Fruit fly (Drosophila melanogaster) whole organism, embryonic: ENCODE measurements around the gene CG5910.

Source experiments
- Ada2b ChIP-seq: fragments of 200-800 bp; sonication (Bioruptor generic); IDR thresholded peaks from 2 replicates; pipeline ENCODE4 v1.3.6; 2022; ENCODE audit warnings: missing biosample characterization, missing genetic modification characterization
- Atf6 ChIP-seq: fragments of 200-800 bp; sonication (Bioruptor generic); IDR thresholded peaks from 2 replicates; pipeline ENCODE4 v1.3.6; 2022; ENCODE audit warnings: missing biosample characterization, missing genetic modification characterization
- Bgb ChIP-seq: fragments of 200-800 bp; sonication (Bioruptor generic); IDR thresholded peaks from 2 replicates; pipeline ENCODE4 v1.3.6; 2022; ENCODE audit warnings: missing biosample characterization, missing genetic modification characterization; ENCODE audit not compliant: partially characterized antibody
- CG10321 ChIP-seq: fragments of 200-800 bp; sonication (Bioruptor generic); IDR thresholded peaks from 2 replicates; pipeline ENCODE4 v1.3.6; 2022; ENCODE audit warnings: missing biosample characterization, missing genetic modification characterization
- CG11247 ChIP-seq: fragments of 200-800 bp; sonication (Bioruptor generic); IDR thresholded peaks from 2 replicates; pipeline ENCODE4 v1.3.6; 2022; ENCODE audit warnings: missing biosample characterization, missing genetic modification characterization
- CG11723 ChIP-seq: fragments of 200-800 bp; sonication (Bioruptor generic); optimal IDR thresholded peaks from 2 replicates; lab custom pipeline; 2017; ENCODE audit warnings: missing biosample characterization, mild to moderate bottlenecking, missing genetic modification characterization
- CG1233 ChIP-seq: fragments of 200-800 bp; sonication (Bioruptor generic); optimal IDR thresholded peaks from 4 replicates; lab custom pipeline; 2018; ENCODE audit warnings: missing biosample characterization, mild to moderate bottlenecking, missing genetic modification characterization
- CG12659 ChIP-seq: fragments of 200-800 bp; sonication (Bioruptor generic); optimal IDR thresholded peaks from 3 replicates; lab custom pipeline; 2017; ENCODE audit warnings: mild to moderate bottlenecking, missing biosample characterization, missing genetic modification reagents, missing genetic modification characterization
- CG12769 ChIP-seq: fragments of 200-800 bp; sonication (Bioruptor generic); optimal IDR thresholded peaks from 2 replicates; lab custom pipeline; 2019; ENCODE audit warnings: missing biosample characterization, mild to moderate bottlenecking, missing genetic modification characterization, moderate library complexity
- CG14710 ChIP-seq: fragments of 200-800 bp; sonication (Bioruptor generic); optimal IDR thresholded peaks from 3 replicates; lab custom pipeline; 2019; ENCODE audit warnings: missing biosample characterization, mild to moderate bottlenecking, missing genetic modification characterization, moderate library complexity
- CG16815 ChIP-seq: fragments of 200-800 bp; sonication (Bioruptor generic); optimal IDR thresholded peaks from 3 replicates; lab custom pipeline; 2017; ENCODE audit warnings: missing biosample characterization, mild to moderate bottlenecking, missing genetic modification characterization
- CG17361 ChIP-seq: fragments of 200-800 bp; sonication (Bioruptor generic); IDR thresholded peaks from 3 replicates; pipeline ENCODE4 v1.3.6; 2022; ENCODE audit warnings: missing biosample characterization, missing genetic modification characterization
- CG1832 ChIP-seq: fragments of 200-800 bp; sonication (Bioruptor generic); optimal IDR thresholded peaks from 2 replicates; lab custom pipeline; 2017; ENCODE audit warnings: missing biosample characterization, mild to moderate bottlenecking, missing genetic modification characterization, inconsistent platforms
- CG2712 ChIP-seq: fragments of 200-800 bp; optimal IDR thresholded peaks from 3 replicates; lab custom pipeline; 2019; ENCODE audit warnings: missing biosample characterization, mild to moderate bottlenecking, missing genetic modification characterization, moderate library complexity
- CG3065 ChIP-seq: fragments of 200-800 bp; sonication (Bioruptor generic); optimal IDR thresholded peaks from 2 replicates; lab custom pipeline; 2016; ENCODE audit warnings: missing biosample characterization, missing genetic modification characterization
- CG43689 ChIP-seq: fragments of 200-800 bp; sonication (Bioruptor generic); IDR thresholded peaks from 2 replicates; pipeline ENCODE4 v1.3.6; 2022; ENCODE audit warnings: missing biosample characterization, missing genetic modification characterization
- CG4424 ChIP-seq: fragments of 200-800 bp; sonication (Bioruptor generic); optimal IDR thresholded peaks from 3 replicates; lab custom pipeline; 2016; ENCODE audit warnings: missing biosample characterization, missing genetic modification characterization
- CG4707 ChIP-seq: fragments of 200-800 bp; sonication (Bioruptor generic); optimal IDR thresholded peaks from 2 replicates; lab custom pipeline; 2018; ENCODE audit warnings: missing biosample characterization, mild to moderate bottlenecking, missing genetic modification characterization, moderate library complexity
- CG6272 ChIP-seq: fragments of 200-800 bp; sonication (Bioruptor generic); IDR thresholded peaks from 2 replicates; pipeline ENCODE4 v1.3.6; 2022; ENCODE audit warnings: missing biosample characterization, missing genetic modification characterization
- CTCF ChIP-seq: fragments of 200-800 bp; sonication (Bioruptor generic); optimal IDR thresholded peaks from 2 replicates; lab custom pipeline; 2017; ENCODE audit warnings: missing biosample characterization, mild to moderate bottlenecking, missing genetic modification characterization, moderate library complexity
- Chrac-16 ChIP-seq: fragments of 200-800 bp; sonication (Bioruptor generic); optimal IDR thresholded peaks from 3 replicates; lab custom pipeline; 2016; ENCODE audit warnings: missing biosample characterization, missing genetic modification characterization
- CoRest ChIP-seq: fragments of 200-800 bp; sonication (Bioruptor generic); optimal IDR thresholded peaks from 3 replicates; lab custom pipeline; 2018; ENCODE audit warnings: missing biosample characterization, mild to moderate bottlenecking, missing genetic modification characterization, moderate library complexity
- Elba2 ChIP-seq: fragments of 200-800 bp; sonication (Bioruptor generic); optimal IDR thresholded peaks from 3 replicates; lab custom pipeline; 2016; ENCODE audit warnings: missing biosample characterization, missing genetic modification characterization
- MBD-R2 ChIP-seq: fragments of 200-800 bp; sonication (Bioruptor generic); IDR thresholded peaks from 2 replicates; pipeline ENCODE4 v1.3.6; 2022; ENCODE audit warnings: missing biosample characterization, missing genetic modification characterization
- Myb ChIP-seq: fragments of 200-800 bp; sonication (Bioruptor generic); optimal IDR thresholded peaks from 2 replicates; lab custom pipeline; 2016; ENCODE audit warnings: missing biosample characterization, missing genetic modification characterization
- Nf-YA ChIP-seq: fragments of 200-800 bp; sonication (Bioruptor generic); IDR thresholded peaks from 2 replicates; pipeline ENCODE4 v1.3.6; 2022; ENCODE audit warnings: missing biosample characterization, missing genetic modification characterization
- Oaz ChIP-seq: fragments of 200-800 bp; sonication (Bioruptor generic); IDR thresholded peaks from 2 replicates; pipeline ENCODE4 v1.3.6; 2022; ENCODE audit warnings: missing biosample characterization, missing genetic modification characterization
- Opbp ChIP-seq: fragments of 200-800 bp; sonication (Bioruptor generic); IDR thresholded peaks from 3 replicates; pipeline ENCODE4 v1.3.6; 2022; ENCODE audit warnings: missing biosample characterization, missing genetic modification characterization; ENCODE audit not compliant: partially characterized antibody
- Sox100B ChIP-seq: fragments of 200-800 bp; sonication (Bioruptor generic); optimal IDR thresholded peaks from 3 replicates; lab custom pipeline; 2018; ENCODE audit warnings: missing biosample characterization, mild to moderate bottlenecking, missing genetic modification characterization
- YL-1 ChIP-seq: fragments of 200-800 bp; sonication (Bioruptor generic); optimal IDR thresholded peaks from 3 replicates; lab custom pipeline; 2017; ENCODE audit warnings: missing biosample characterization, mild to moderate bottlenecking, missing genetic modification characterization
- aop ChIP-seq: fragments of 200-800 bp; sonication (Bioruptor generic); IDR thresholded peaks from 2 replicates; pipeline ENCODE4 v1.3.6; 2022; ENCODE audit warnings: missing biosample characterization, missing genetic modification characterization
- cato ChIP-seq: fragments of 200-800 bp; sonication (Bioruptor generic); optimal IDR thresholded peaks from 2 replicates; lab custom pipeline; 2016; ENCODE audit warnings: missing biosample characterization, missing genetic modification characterization, borderline replicate concordance
- crc ChIP-seq: fragments of 200-800 bp; sonication (Bioruptor generic); optimal IDR thresholded peaks from 2 replicates; lab custom pipeline; 2016; ENCODE audit warnings: missing biosample characterization, missing genetic modification characterization
- cwo ChIP-seq: fragments of 200-800 bp; sonication (Bioruptor generic); optimal IDR thresholded peaks from 3 replicates; lab custom pipeline; 2017; ENCODE audit warnings: missing biosample characterization, missing genetic modification characterization, mild to moderate bottlenecking, moderate library complexity, missing genetic modification reagents
- ewg ChIP-seq: fragments of 200-800 bp; sonication (Bioruptor generic); optimal IDR thresholded peaks from 3 replicates; lab custom pipeline; 2017; ENCODE audit warnings: mild to moderate bottlenecking, missing biosample characterization, missing genetic modification reagents, missing genetic modification characterization
- fd64A ChIP-seq: fragments of 200-800 bp; sonication (Bioruptor generic); optimal IDR thresholded peaks from 3 replicates; lab custom pipeline; 2018; ENCODE audit warnings: missing biosample characterization, mild to moderate bottlenecking, missing genetic modification characterization
- ftz-f1 ChIP-seq: fragments of 200-800 bp; sonication (Bioruptor generic); optimal IDR thresholded peaks from 2 replicates; lab custom pipeline; 2016; ENCODE audit warnings: missing biosample characterization, missing genetic modification characterization
- fu2 ChIP-seq: fragments of 200-800 bp; sonication (Bioruptor generic); optimal IDR thresholded peaks from 2 replicates; lab custom pipeline; 2016; ENCODE audit warnings: missing biosample characterization, missing genetic modification characterization
- grau ChIP-seq: fragments of 200-800 bp; optimal IDR thresholded peaks from 3 replicates; lab custom pipeline; 2019; ENCODE audit warnings: missing biosample characterization, mild to moderate bottlenecking, missing genetic modification characterization, moderate library complexity
- gsb-n ChIP-seq: fragments of 200-800 bp; sonication (Bioruptor generic); optimal IDR thresholded peaks from 3 replicates; lab custom pipeline; 2018; ENCODE audit warnings: missing biosample characterization, mild to moderate bottlenecking, missing genetic modification characterization
- lov ChIP-seq, 2 experiments: fragments of 200-800 bp in 1 of 2; fragments of >200 bp in 1 of 2; sonication (Bioruptor generic) in 1 of 2; IDR thresholded peaks in 1 of 2; optimal IDR thresholded peaks in 1 of 2; 2 replicates in 1 of 2; 3 replicates in 1 of 2; pipeline versions ENCODE4 v1.3.6 to Lab custom; 2017 to 2022; ENCODE audit warnings: missing biosample characterization in 1 of 2, missing genetic modification characterization in 1 of 2
- ranshi ChIP-seq: fragments of 200-800 bp; sonication (Bioruptor generic); IDR thresholded peaks from 2 replicates; pipeline ENCODE4 v1.3.6; 2022; ENCODE audit warnings: missing biosample characterization, missing genetic modification characterization
- schlank ChIP-seq: fragments of 200-800 bp; sonication (Bioruptor generic); optimal IDR thresholded peaks from 2 replicates; lab custom pipeline; 2018; ENCODE audit warnings: missing biosample characterization, mild to moderate bottlenecking, missing genetic modification characterization
- sd ChIP-seq: fragments of 200-800 bp; sonication (Bioruptor generic); optimal IDR thresholded peaks from 3 replicates; lab custom pipeline; 2018; ENCODE audit warnings: missing biosample characterization, mild to moderate bottlenecking, missing genetic modification characterization, moderate library complexity
- slou ChIP-seq: fragments of 200-800 bp; sonication (Bioruptor generic); optimal IDR thresholded peaks from 3 replicates; lab custom pipeline; 2016; ENCODE audit warnings: missing biosample characterization, missing genetic modification characterization
- sqz ChIP-seq: fragments of 200-800 bp; sonication (Bioruptor generic); optimal IDR thresholded peaks from 3 replicates; lab custom pipeline; 2018; ENCODE audit warnings: missing biosample characterization, mild to moderate bottlenecking, missing genetic modification characterization
- unpg ChIP-seq: fragments of 200-800 bp; sonication (Bioruptor generic); optimal IDR thresholded peaks from 3 replicates; lab custom pipeline; 2018; ENCODE audit warnings: missing biosample characterization, mild to moderate bottlenecking, missing genetic modification characterization, moderate library complexity
- wdn ChIP-seq: fragments of 200-800 bp; sonication (Bioruptor generic); IDR thresholded peaks from 2 replicates; pipeline ENCODE4 v1.3.6; 2022; ENCODE audit warnings: missing biosample characterization, missing genetic modification characterization
- wek ChIP-seq: fragments of 200-800 bp; sonication (Bioruptor generic); optimal IDR thresholded peaks from 3 replicates; lab custom pipeline; 2018; ENCODE audit warnings: missing biosample characterization, mild to moderate bottlenecking, missing genetic modification characterization, moderate library complexity

Gene CG5910

DNA sequence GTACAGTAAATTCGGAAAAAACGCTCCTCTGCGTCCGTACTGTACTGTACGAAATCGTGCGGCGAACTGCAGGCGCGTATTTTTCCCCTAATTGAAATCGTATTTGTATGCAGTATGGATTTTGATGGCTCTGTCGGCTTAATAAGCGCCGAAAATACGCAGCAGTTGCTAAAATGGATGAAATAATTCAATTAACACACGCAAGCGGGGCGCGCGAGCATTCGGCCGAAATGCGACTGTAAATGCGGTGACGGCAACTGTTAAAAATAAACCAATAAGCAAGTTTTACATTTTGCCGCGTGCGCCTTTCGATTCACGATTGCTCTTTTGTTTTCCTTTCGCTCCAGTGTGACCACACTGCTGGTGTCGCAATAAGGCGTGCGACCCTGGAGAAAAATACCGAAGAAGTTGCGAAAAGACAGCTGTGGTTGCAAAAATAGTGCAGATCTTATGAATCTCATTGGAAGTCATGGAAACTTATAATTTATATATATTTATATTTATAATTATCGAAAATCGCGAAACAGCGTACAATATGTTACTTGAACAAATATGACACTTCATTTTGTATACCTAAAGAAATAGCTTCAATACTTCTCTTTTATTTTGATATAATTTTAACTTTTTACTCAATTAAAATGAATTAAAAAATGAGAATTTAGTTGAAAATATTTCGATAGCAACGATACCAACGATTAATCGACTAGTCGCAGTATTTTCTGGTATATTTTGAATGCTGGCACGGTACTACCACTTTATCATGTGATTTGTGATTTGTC, 31.0 kb downstream of the CG5910 start, which contains the start of the genes CG32428 and CG5969 (continued):
- no peak for TF ChIP-seq fu2
- TF ChIP-seq CG4424 (GFP tag; lab: Kevin White, UChicago) = peak; percentile 37
- peak; percentile 96 for TF ChIP-seq CG14710
- TF ChIP-seq CG43689 (GFP tag; lab: Robert Waterston, UW) = no peak
- 0 out of 3 replicates have a peak, but pooled peaks have one; percentile 5 for TF ChIP-seq Opbp
- no peak for TF ChIP-seq aop (GFP tag; lab: Robert Waterston, UW)
- TF ChIP-seq slou (GFP tag; lab: Kevin White, UChicago) = peak; percentile 32
- peak; percentile 52 for TF ChIP-seq Sox100B
- TF ChIP-seq Oaz (GFP tag; lab: Robert Waterston, UW) = no peak
- peak; percentile 69 for TF ChIP-seq CG2712
- TF ChIP-seq ftz-f1 (GFP tag; lab: Kevin White, UChicago) = peak; percentile 80
- TF ChIP-seq CG11723 = no peak
- TF ChIP-seq Atf6 = peak; percentile 9; the same call in 1 of the 2 replicates
- no peak for TF ChIP-seq CG4707 (GFP tag; lab: Kevin White, UChicago)
- peak; percentile 79 for TF ChIP-seq CoRest
- peak; percentile 23 for TF ChIP-seq CG16815 (GFP tag; lab: Kevin White, UChicago)
- TF ChIP-seq unpg (GFP tag; lab: Kevin White, UChicago) = peak; percentile 67
- peak; percentile 56 for TF ChIP-seq cwo (GFP tag; lab: Kevin White, UChicago)
- TF ChIP-seq grau (tag; lab: Kevin White, UChicago) = peak; percentile 62
- TF ChIP-seq CG17361 (GFP tag; lab: Robert Waterston, UW) = peak; percentile 80; the same call in 2 of the 3 replicates
- no peak for TF ChIP-seq cato (GFP tag; lab: Kevin White, UChicago)
- TF ChIP-seq YL-1 (GFP tag; lab: Kevin White, UChicago) = peak; percentile 44
- peak; percentile 46 for TF ChIP-seq CG1233 (GFP tag; lab: Kevin White, UChicago)
- peak; percentile 69 for TF ChIP-seq sd
- TF ChIP-seq CG12659 (GFP tag; lab: Kevin White, UChicago) = peak; percentile 72
- TF ChIP-seq CG12769 (tag; lab: Kevin White, UChicago) = no peak
- TF ChIP-seq sqz (GFP tag; lab: Kevin White, UChicago) = peak; percentile 15
- no peak for TF ChIP-seq Myb
- no peak for TF ChIP-seq lov (optimal IDR thresholded peaks at IDR 0.05; lab: Kevin White, UChicago)
- TF ChIP-seq lov (GFP tag; IDR thresholded peaks at IDR 0.05; lab: Robert Waterston, UW) = no peak
- TF ChIP-seq CG10321 (GFP tag; lab: Robert Waterston, UW) = 0 out of 2 replicates have a peak, but pooled peaks have one; percentile 7
- no peak for TF ChIP-seq fd64A (GFP tag; lab: Kevin White, UChicago)
- no peak for TF ChIP-seq CG3065
- TF ChIP-seq crc (GFP tag; lab: Kevin White, UChicago) = no peak
- no peak for TF ChIP-seq CTCF (GFP tag; lab: Kevin White, UChicago)
- TF ChIP-seq Bgb (GFP tag; lab: Robert Waterston, UW) = no peak
- TF ChIP-seq MBD-R2 = no peak; the same call in 1 of the 2 replicates
- TF ChIP-seq CG11247 (GFP tag; lab: Robert Waterston, UW) = peak; percentile 61
- TF ChIP-seq Elba2 (GFP tag; lab: Kevin White, UChicago) = peak; percentile 87
- peak; percentile 42 for TF ChIP-seq gsb-n (tag; lab: Kevin White, UChicago)
- TF ChIP-seq Chrac-16 (GFP tag; lab: Kevin White, UChicago) = peak; percentile 27
- no peak for TF ChIP-seq schlank (tag; lab: Kevin White, UChicago)
- TF ChIP-seq ewg (GFP tag; lab: Kevin White, UChicago) = peak; percentile 36
- TF ChIP-seq Ada2b (GFP tag; lab: Robert Waterston, UW) = peak; percentile 50
- no peak for TF ChIP-seq CG1832 (GFP tag; lab: Kevin White, UChicago)
- 0 out of 2 replicates have a peak, but pooled peaks have one; percentile 43 for TF ChIP-seq wdn (GFP tag; lab: Robert Waterston, UW)
- 0 out of 2 replicates have a peak, but pooled peaks have one; percentile 24 for TF ChIP-seq CG6272
- peak; percentile 57 for TF ChIP-seq ranshi (GFP tag; lab: Robert Waterston, UW)
- TF ChIP-seq wek = peak; percentile 51
- TF ChIP-seq Nf-YA (GFP tag; lab: Robert Waterston, UW) = no peak
